1 fruit fly cellular context compared by ENCODE assay signal in the genomic region with DNA sequence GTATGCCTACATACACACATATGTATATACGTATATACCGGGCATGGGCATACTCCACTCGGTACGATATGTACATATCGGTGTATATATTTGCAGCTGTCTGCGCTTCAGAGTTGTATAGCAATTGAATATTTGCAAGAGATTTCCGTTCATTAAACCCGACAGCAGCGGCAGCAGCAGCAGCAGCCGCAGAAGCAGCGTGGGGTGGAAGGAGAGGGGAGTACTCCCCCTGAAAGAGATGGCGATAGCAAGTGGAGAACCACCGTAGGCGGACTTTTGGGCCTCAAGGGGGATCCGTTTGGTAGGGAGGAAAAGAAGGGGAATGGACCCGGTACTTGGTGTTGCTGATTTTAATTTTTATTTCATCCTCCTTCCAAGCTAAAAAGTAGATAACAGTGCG.
TF ChIP-seq lines count a peak whose summit lies in the region.

No protein-coding gene starts in this region.

TF ChIP-seq in whole organism, prepupa, 60 proteins besides CTCF, POLR2A, EP300 and RAD21 (continued from another document):
- TF ChIP-seq CG11762 (GFP tag; optimal IDR thresholded peaks at IDR 0.05; lab: Kevin White, UChicago; ENCODE audit: insufficient read depth) (no peak), CG6276 (GFP tag; optimal IDR thresholded peaks at IDR 0.05; lab: Kevin White, UChicago) (peak; percentile 7), Lpt (GFP tag; optimal IDR thresholded peaks at IDR 0.05; lab: Kevin White, UChicago) (peak; percentile 88), fd85E (GFP tag; optimal IDR thresholded peaks at IDR 0.05; lab: Kevin White, UChicago) (peak; percentile 15), CG3919 (GFP tag; optimal IDR thresholded peaks at IDR 0.05; lab: Kevin White, UChicago) (peak; percentile 43), CG3032 (tag; optimal IDR thresholded peaks at IDR 0.05; lab: Kevin White, UChicago) (peak; percentile 15), Hr4 (GFP tag; optimal IDR thresholded peaks at IDR 0.05; lab: Kevin White, UChicago) (no peak), spab (GFP tag; optimal IDR thresholded peaks at IDR 0.05; lab: Kevin White, UChicago) (peak; percentile 35), Met (GFP tag; optimal IDR thresholded peaks at IDR 0.05; lab: Kevin White, UChicago) (peak; percentile 60), fkh (GFP tag; optimal IDR thresholded peaks at IDR 0.05; lab: Kevin White, UChicago) (no peak), CG1621 (tag; optimal IDR thresholded peaks at IDR 0.05; lab: Kevin White, UChicago) (peak; percentile 75), CG7368 (GFP tag; optimal IDR thresholded peaks at IDR 0.05; lab: Kevin White, UChicago) (peak; percentile 18), Smox (GFP tag; optimal IDR thresholded peaks at IDR 0.05; lab: Kevin White, UChicago) (no peak), Eip75B (GFP tag; optimal IDR thresholded peaks at IDR 0.05; lab: Kevin White, UChicago) (peak; percentile 65), net (GFP tag; optimal IDR thresholded peaks at IDR 0.05; lab: Kevin White, UChicago) (peak; percentile 77), Ets96B (tag; optimal IDR thresholded peaks at IDR 0.05; lab: Kevin White, UChicago) (peak; percentile 22), Eip93F (GFP tag; optimal IDR thresholded peaks at IDR 0.05; lab: Kevin White, UChicago) (no peak), cyc (GFP tag; optimal IDR thresholded peaks at IDR 0.05; lab: Kevin White, UChicago) (peak; percentile 18), CG10669 (GFP tag; optimal IDR thresholded peaks at IDR 0.05; lab: Kevin White, UChicago) (peak; percentile 0), CG9139 (GFP tag; optimal IDR thresholded peaks at IDR 0.05; lab: Kevin White, UChicago) (peak; percentile 11), ss (GFP tag; optimal IDR thresholded peaks at IDR 0.05; lab: Kevin White, UChicago) (peak; percentile 74 to 79), salr (GFP tag; optimal IDR thresholded peaks at IDR 0.05; lab: Kevin White, UChicago) (peak in 1 of 2 experiments; percentile 8), topi (GFP tag; optimal IDR thresholded peaks at IDR 0.05; lab: Kevin White, UChicago) (peak; percentile 9), Hr38 (GFP tag; optimal IDR thresholded peaks at IDR 0.05; lab: Kevin White, UChicago) (no peak), vri (GFP tag; optimal IDR thresholded peaks at IDR 0.05; lab: Kevin White, UChicago) (peak; percentile 43), acj6 (GFP tag; optimal IDR thresholded peaks at IDR 0.05; lab: Kevin White, UChicago) (peak; percentile 10), CG15336 (GFP tag; IDR thresholded peaks at IDR 0.05; lab: Robert Waterston, UW) (peak; percentile 49; the same call in 1 of the 2 replicates), achi (GFP tag; optimal IDR thresholded peaks at IDR 0.05; lab: Kevin White, UChicago) (no peak), dsx (GFP tag; optimal IDR thresholded peaks at IDR 0.05; lab: Kevin White, UChicago; ENCODE audit: poor library complexity, severe bottlenecking) (peak; percentile 69), Hr39 (GFP tag; optimal IDR thresholded peaks at IDR 0.05; lab: Kevin White, UChicago) (no peak), eg (GFP tag; IDR thresholded peaks at IDR 0.05; lab: Robert Waterston, UW) (0 out of 3 replicates have a peak, but pooled peaks have one; percentile 41), dac (GFP tag; optimal IDR thresholded peaks at IDR 0.05; lab: Kevin White, UChicago) (peak; percentile 29), svp (GFP tag; lab: Kevin White, UChicago) (peak; percentile 94), CG11902 (GFP tag; optimal IDR thresholded peaks at IDR 0.05; lab: Kevin White, UChicago) (no peak), Gug (GFP tag; IDR thresholded peaks at IDR 0.05; lab: Robert Waterston, UW) (peak; percentile 48), lz (GFP tag; optimal IDR thresholded peaks at IDR 0.05; lab: Kevin White, UChicago) (no peak)
